Worm (Caenorhabditis elegans): ENCODE results near the gene mlc-2.
A peak's percentile ranks its signal among the peaks of the same experiment; 100 is the strongest.

mlc-2 gene

ce11 chrX:17427778-17428177, 28.6 kb downstream of the mlc-2 start (continued):
- no peak for TF ChIP-seq lin-13 (GFP tag; optimal IDR thresholded peaks at IDR 0.05)
- no peak for TF ChIP-seq ztf-11 (tag; optimal IDR thresholded peaks at IDR 0.05)
- no peak for TF ChIP-seq F13H6.1 (tag; optimal IDR thresholded peaks at IDR 0.05)
- TF ChIP-seq gmeb-1 (tag; optimal IDR thresholded peaks at IDR 0.05): peak; percentile 19
- TF ChIP-seq nhr-21 (tag; optimal IDR thresholded peaks at IDR 0.05): peak; percentile 54
- TF ChIP-seq elt-1 (tag; optimal IDR thresholded peaks at IDR 0.05): peak; percentile 80
- peak; percentile 41 for TF ChIP-seq nhr-6 (tag; optimal IDR thresholded peaks at IDR 0.05)
- no peak for TF ChIP-seq unc-55 (GFP tag; optimal IDR thresholded peaks at IDR 0.05)
- TF ChIP-seq lin-39 (tag; optimal IDR thresholded peaks at IDR 0.05): no peak

ce11 chrX:17426712-17427111, 29.7 kb downstream of the mlc-2 start:
- TF ChIP-seq nhr-129 (tag; optimal IDR thresholded peaks at IDR 0.05) (no peak), sma-3 (GFP tag; optimal IDR thresholded peaks at IDR 0.05) (peak; percentile 10)

- TF ChIP-seq ceh-16 (tag; optimal IDR thresholded peaks at IDR 0.05) (no peak), lsy-2 (tag; optimal IDR thresholded peaks at IDR 0.05) (no peak), ztf-4 (tag; optimal IDR thresholded peaks at IDR 0.05) (no peak), mdl-1 (tag; optimal IDR thresholded peaks at IDR 0.05) (no peak), skn-1 (tag; optimal IDR thresholded peaks at IDR 0.05) (no peak), lin-39 (tag; optimal IDR thresholded peaks at IDR 0.05) (no peak), lin-11 (tag; optimal IDR thresholded peaks at IDR 0.05) (no peak), gmeb-1 (tag; optimal IDR thresholded peaks at IDR 0.05) (no peak), nhr-77 (tag; optimal IDR thresholded peaks at IDR 0.05) (no peak), aly-2 (tag; optimal IDR thresholded peaks at IDR 0.05) (no peak), nhr-237 (tag; optimal IDR thresholded peaks at IDR 0.05) (no peak), nhr-10 (tag; optimal IDR thresholded peaks at IDR 0.05) (no peak), crh-2 (tag; optimal IDR thresholded peaks at IDR 0.05) (no peak), nhr-11 (tag; optimal IDR thresholded peaks at IDR 0.05) (no peak), peb-1 (tag; optimal IDR thresholded peaks at IDR 0.05) (no peak), nhr-129 (tag; optimal IDR thresholded peaks at IDR 0.05) (no peak)
These were observed 31.8 kb downstream of the mlc-2 start for ce11 chrX:17424595-17424913.

- TF ChIP-seq blmp-1 (tag; optimal IDR thresholded peaks at IDR 0.05; ENCODE audit: insufficient read depth) (peak; percentile 33), sma-3 (GFP tag; optimal IDR thresholded peaks at IDR 0.05) (no peak), lsy-2 (tag; optimal IDR thresholded peaks at IDR 0.05) (no peak), gmeb-1 (tag; optimal IDR thresholded peaks at IDR 0.05) (no peak), crh-2 (tag; optimal IDR thresholded peaks at IDR 0.05) (peak; percentile 21), nhr-25 (tag; optimal IDR thresholded peaks at IDR 0.05) (peak; percentile 6), nhr-11 (tag; optimal IDR thresholded peaks at IDR 0.05) (no peak), mbf-1 (tag; optimal IDR thresholded peaks at IDR 0.05) (no peak), snpc-4 (tag; optimal IDR thresholded peaks at IDR 0.05) (no peak), sem-4 (tag; optimal IDR thresholded peaks at IDR 0.05) (peak; percentile 42), lin-39 (tag; optimal IDR thresholded peaks at IDR 0.05) (no peak), ZK546.5 (tag; optimal IDR thresholded peaks at IDR 0.05) (no peak), ztf-11 (tag; optimal IDR thresholded peaks at IDR 0.05) (no peak), nhr-6 (tag; optimal IDR thresholded peaks at IDR 0.05) (no peak), sma-9 (GFP tag; optimal IDR thresholded peaks at IDR 0.05) (peak; percentile 40), sma-9 (tag; optimal IDR thresholded peaks at IDR 0.05) (no peak), R02D3.7 (tag; optimal IDR thresholded peaks at IDR 0.05) (no peak), fos-1 (tag; optimal IDR thresholded peaks at IDR 0.05) (no peak), ceh-16 (tag; optimal IDR thresholded peaks at IDR 0.05) (peak; percentile 80)
These were observed 32.3 kb downstream of the mlc-2 start for ce11 chrX:17423894-17424594.

ce11 chrX:17422593-17422992, 33.8 kb downstream of the mlc-2 start:
- no peak for TF ChIP-seq gmeb-1 (tag; optimal IDR thresholded peaks at IDR 0.05)
- TF ChIP-seq ceh-16 (tag; optimal IDR thresholded peaks at IDR 0.05): no peak
- TF ChIP-seq nhr-11 (tag; optimal IDR thresholded peaks at IDR 0.05): no peak
- TF ChIP-seq elt-1 (tag; optimal IDR thresholded peaks at IDR 0.05): no peak
- no peak for TF ChIP-seq sma-3 (GFP tag; optimal IDR thresholded peaks at IDR 0.05)

Measured in whole organism, L2 larva.